Fruit fly (Drosophila melanogaster): ENCODE measurements around the gene CG16782.

Gene CG16782

dm6 chrX:3454715-3455114 lies 5.3 kb downstream of the CG16782 start (continued):
- TF ChIP-seq Sox102F (GFP tag; optimal IDR thresholded peaks at IDR 0.05) = peak; percentile 54
- TF ChIP-seq zfh1 (GFP tag; IDR thresholded peaks at IDR 0.05) = 0 out of 3 replicates have a peak, but pooled peaks have one; percentile 31
- TF ChIP-seq CG15601 (tag; optimal IDR thresholded peaks at IDR 0.05) = peak; percentile 7
- TF ChIP-seq jumu (GFP tag; optimal IDR thresholded peaks at IDR 0.05) = no peak
- peak; percentile 7 for TF ChIP-seq CG7839 (tag; optimal IDR thresholded peaks at IDR 0.05)
- TF ChIP-seq pan (optimal IDR thresholded peaks at IDR 0.05) = no peak
- peak in 1 of 2 experiments; percentile 43 for TF ChIP-seq pan (GFP tag; optimal IDR thresholded peaks at IDR 0.05 in 1 of 2, IDR thresholded peaks at IDR 0.05 in 1 of 2)
- TF ChIP-seq sens (GFP tag) = peak; percentile 82
- TF ChIP-seq Blimp-1 (GFP tag; optimal IDR thresholded peaks at IDR 0.05) = peak; percentile 41
- peak; percentile 9 for TF ChIP-seq Xbp1 (GFP tag; optimal IDR thresholded peaks at IDR 0.05)
- TF ChIP-seq grau (tag; optimal IDR thresholded peaks at IDR 0.05) = peak; percentile 9
- TF ChIP-seq chm (GFP tag; IDR thresholded peaks at IDR 0.05) = peak; percentile 51; the same call in 1 of the 2 replicates
- TF ChIP-seq Med (GFP tag) = peak; percentile 36
- peak; percentile 6 for TF ChIP-seq CG1529 (GFP tag; optimal IDR thresholded peaks at IDR 0.05)
- TF ChIP-seq CG8290 (GFP tag; optimal IDR thresholded peaks at IDR 0.05) = no peak
- no peak for TF ChIP-seq CG8290 (tag; optimal IDR thresholded peaks at IDR 0.05)
- TF ChIP-seq Abd-B (GFP tag; optimal IDR thresholded peaks at IDR 0.05) = peak; percentile 11
- peak; percentile 3 for TF ChIP-seq gsb-n (tag; optimal IDR thresholded peaks at IDR 0.05)
- peak; percentile 25 for TF ChIP-seq CG2875 (GFP tag; optimal IDR thresholded peaks at IDR 0.05)
- TF ChIP-seq CG11695 (GFP tag; IDR thresholded peaks at IDR 0.05) = 0 out of 3 replicates have a peak, but pooled peaks have one; percentile 24
- no peak for TF ChIP-seq gfzf (GFP tag; optimal IDR thresholded peaks at IDR 0.05)
- peak in 1 of 2 experiments; percentile 25 for TF ChIP-seq Hr51 (GFP tag; optimal IDR thresholded peaks at IDR 0.05)
- peak; percentile 25; the same call in 1 of the 3 replicates for TF ChIP-seq B-H1 (GFP tag; IDR thresholded peaks at IDR 0.05)
- no peak for TF ChIP-seq CG3847 (GFP tag; IDR thresholded peaks at IDR 0.05)
- TF ChIP-seq CG16863 (GFP tag; optimal IDR thresholded peaks at IDR 0.05) = no peak
- peak; percentile 36 for TF ChIP-seq fd96Cb (tag; optimal IDR thresholded peaks at IDR 0.05)
- peak; percentile 13 for TF ChIP-seq CG8388 (GFP tag; optimal IDR thresholded peaks at IDR 0.05)
- TF ChIP-seq cg (GFP tag; optimal IDR thresholded peaks at IDR 0.05) = no peak
- TF ChIP-seq Ssrp (tag; optimal IDR thresholded peaks at IDR 0.05) = peak; percentile 14
- no peak for TF ChIP-seq Deaf1 (tag; optimal IDR thresholded peaks at IDR 0.05)
- peak; percentile 25 for TF ChIP-seq dmrt99B (tag; optimal IDR thresholded peaks at IDR 0.05)
- peak; percentile 20 for TF ChIP-seq CG18262 (tag; optimal IDR thresholded peaks at IDR 0.05)
- no peak for TF ChIP-seq CG12659 (GFP tag; optimal IDR thresholded peaks at IDR 0.05)
- TF ChIP-seq unpg (GFP tag; optimal IDR thresholded peaks at IDR 0.05) = peak; percentile 52
- TF ChIP-seq nmo (GFP tag; optimal IDR thresholded peaks at IDR 0.05) = peak; percentile 18
- no peak for TF ChIP-seq en (GFP tag; optimal IDR thresholded peaks at IDR 0.05)
- no peak for TF ChIP-seq CG11696 (GFP tag; IDR thresholded peaks at IDR 0.05)
- TF ChIP-seq prd (optimal IDR thresholded peaks at IDR 0.05) = no peak
- peak; percentile 35; the same call in 1 of the 3 replicates for TF ChIP-seq prd (GFP tag; IDR thresholded peaks at IDR 0.05)
- no peak for TF ChIP-seq CG7786 (GFP tag; optimal IDR thresholded peaks at IDR 0.05)
- TF ChIP-seq wek (GFP tag; optimal IDR thresholded peaks at IDR 0.05) = no peak
- TF ChIP-seq croc (GFP tag; conservative IDR thresholded peaks at IDR 0.05) = no peak
- peak; percentile 79 for TF ChIP-seq Drgx (GFP tag; IDR thresholded peaks at IDR 0.05)
- TF ChIP-seq Oli (tag; optimal IDR thresholded peaks at IDR 0.05) = peak; percentile 36
- TF ChIP-seq dpn (GFP tag; optimal IDR thresholded peaks at IDR 0.05) = peak in 1 of 2 experiments; percentile 34
- peak; percentile 45; the same call in 1 of the 3 replicates for TF ChIP-seq ci (GFP tag; IDR thresholded peaks at IDR 0.05)
- no peak for TF ChIP-seq ind (GFP tag; optimal IDR thresholded peaks at IDR 0.05)
- TF ChIP-seq CG16813 (GFP tag; IDR thresholded peaks at IDR 0.05; ENCODE audit: partially characterized antibody) = no peak
- TF ChIP-seq CG12071 (GFP tag; optimal IDR thresholded peaks at IDR 0.05) = no peak
- 0 out of 2 replicates have a peak, but pooled peaks have one; percentile 8 for TF ChIP-seq ttk (GFP tag; IDR thresholded peaks at IDR 0.05)
- TF ChIP-seq Bteb2 (GFP tag; optimal IDR thresholded peaks at IDR 0.05) = no peak
